Worm (Caenorhabditis elegans) whole organism, L4/young adult: ENCODE measurements around the gene his-1.

Experiments used
- W03F9.2 ChIP-seq: fragments of 150-350 bp; optimal IDR thresholded peaks from 2 replicates; lab custom pipeline; 2014; ENCODE audit warnings: missing biosample characterization, missing genetic modification characterization
- dao-5 ChIP-seq: sonication (generic microtip); optimal IDR thresholded peaks from 2 replicates; lab custom pipeline; 2016; ENCODE audit warnings: missing genotype, missing genetic modification characterization, moderate library complexity, missing compliant biosample characterization
- him-1 ChIP-seq: sonication (generic microtip); optimal IDR thresholded peaks from 2 replicates; lab custom pipeline; 2016; ENCODE audit warnings: missing genotype, missing genetic modification reagents, missing genetic modification characterization, missing compliant biosample characterization

ce11 chrV:16029237-16029636 is 13.1 kb upstream of the his-1 start:
- TF ChIP-seq dao-5 (tag; lab: Kevin White, UChicago), result no peak
- TF ChIP-seq W03F9.2 (tag; lab: Kevin White, UChicago), result no peak
- no peak for TF ChIP-seq him-1 (tag; lab: Kevin White, UChicago)
